Fruit fly (Drosophila melanogaster): ENCODE measurements around the gene CG14042.
A peak's percentile ranks its signal among the peaks of the same experiment; 100 is the strongest.

Gene CG14042

dm6 chr2L:5070797-5071579 lies 33.5 kb downstream of the CG14042 start, which contains the start of gene RpL37A (continued):
- no peak for TF ChIP-seq abd-A (tag; optimal IDR thresholded peaks at IDR 0.05)
- no peak for TF ChIP-seq h (optimal IDR thresholded peaks at IDR 0.05)
- no peak for TF ChIP-seq CG7963 (GFP tag; IDR thresholded peaks at IDR 0.05; ENCODE audit: partially characterized antibody)
- TF ChIP-seq CG8089 (GFP tag; optimal IDR thresholded peaks at IDR 0.05), result peak; percentile 71
- peak; percentile 7; the same call in 1 of the 2 replicates for TF ChIP-seq ssp (GFP tag; IDR thresholded peaks at IDR 0.05)
- TF ChIP-seq z (GFP tag; IDR thresholded peaks at IDR 0.05), result peak; percentile 27; the same call in 1 of the 3 replicates
- peak; percentile 33 for TF ChIP-seq CG8281 (tag; optimal IDR thresholded peaks at IDR 0.05)
- no peak for TF ChIP-seq Elba2 (GFP tag; optimal IDR thresholded peaks at IDR 0.05)
- peak; percentile 69; the same call in 2 of the 3 replicates for TF ChIP-seq CG14050 (GFP tag; IDR thresholded peaks at IDR 0.05)
- peak; percentile 72 for TF ChIP-seq gcm2 (GFP tag; optimal IDR thresholded peaks at IDR 0.05)
- peak; percentile 87 for TF ChIP-seq CG6813 (GFP tag; optimal IDR thresholded peaks at IDR 0.05)
- peak; percentile 3 to 64 for TF ChIP-seq chif (GFP tag; optimal IDR thresholded peaks at IDR 0.05)
- peak; percentile 7 for TF ChIP-seq Dip3 (GFP tag; optimal IDR thresholded peaks at IDR 0.05)
- TF ChIP-seq tna (GFP tag; IDR thresholded peaks at IDR 0.05; ENCODE audit: partially characterized antibody), result no peak
- no peak; the same call in 2 of the 3 replicates for TF ChIP-seq CG11560 (tag; IDR thresholded peaks at IDR 0.05)
- no peak; the same call in 1 of the 2 replicates for TF ChIP-seq CG32772 (GFP tag; IDR thresholded peaks at IDR 0.05)
- peak; percentile 69 for TF ChIP-seq mam (GFP tag; optimal IDR thresholded peaks at IDR 0.05)
- peak; percentile 87 for TF ChIP-seq Side (GFP tag; optimal IDR thresholded peaks at IDR 0.05)
- peak; percentile 86 for TF ChIP-seq emc (GFP tag; optimal IDR thresholded peaks at IDR 0.05)
- no peak for TF ChIP-seq Atf3 (GFP tag; optimal IDR thresholded peaks at IDR 0.05)
- peak; percentile 71 for TF ChIP-seq CG1647 (GFP tag; optimal IDR thresholded peaks at IDR 0.05)
- TF ChIP-seq CG30403 (GFP tag; optimal IDR thresholded peaks at IDR 0.05), result peak; percentile 69
- no peak for TF ChIP-seq CG11093 (GFP tag; IDR thresholded peaks at IDR 0.05)
- no peak for TF ChIP-seq Lpt (GFP tag; optimal IDR thresholded peaks at IDR 0.05)
- TF ChIP-seq zfh1 (GFP tag; IDR thresholded peaks at IDR 0.05), result peak; percentile 78
- TF ChIP-seq TFAM (GFP tag; optimal IDR thresholded peaks at IDR 0.05), result peak; percentile 68
- peak; percentile 77 for TF ChIP-seq Sry-δ (GFP tag; optimal IDR thresholded peaks at IDR 0.05)
- peak; percentile 60 for TF ChIP-seq CG7556 (GFP tag; optimal IDR thresholded peaks at IDR 0.05)
- peak; percentile 96 for TF ChIP-seq CG33213 (GFP tag; optimal IDR thresholded peaks at IDR 0.05)
- TF ChIP-seq CG11456 (GFP tag; IDR thresholded peaks at IDR 0.05), result peak; percentile 86
- TF ChIP-seq CG12104 (GFP tag; optimal IDR thresholded peaks at IDR 0.05), result peak; percentile 87
- peak; percentile 56 for TF ChIP-seq CG9437 (GFP tag; optimal IDR thresholded peaks at IDR 0.05)
- TF ChIP-seq Asciz (GFP tag; optimal IDR thresholded peaks at IDR 0.05), result peak; percentile 80
- no peak for TF ChIP-seq Ravus (GFP tag; IDR thresholded peaks at IDR 0.05)
- TF ChIP-seq tup (GFP tag; optimal IDR thresholded peaks at IDR 0.05), result peak; percentile 30
- no peak; the same call in 1 of the 3 replicates for TF ChIP-seq sr (GFP tag; IDR thresholded peaks at IDR 0.05)
- peak; percentile 76 for TF ChIP-seq CG15011 (GFP tag; optimal IDR thresholded peaks at IDR 0.05)
- no peak for TF ChIP-seq CG15073 (GFP tag; optimal IDR thresholded peaks at IDR 0.05)
- peak; percentile 81 for TF ChIP-seq CG17568 (GFP tag; optimal IDR thresholded peaks at IDR 0.05)
- peak; percentile 68 for TF ChIP-seq CG17802 (tag; optimal IDR thresholded peaks at IDR 0.05)
- no peak for TF ChIP-seq esg (GFP tag; conservative IDR thresholded peaks at IDR 0.05)
- TF ChIP-seq trh (GFP tag; optimal IDR thresholded peaks at IDR 0.05), result peak; percentile 49
- peak; percentile 78 for TF ChIP-seq Rx (GFP tag; IDR thresholded peaks at IDR 0.05)
- TF ChIP-seq Deaf1 (tag; optimal IDR thresholded peaks at IDR 0.05), result no peak
- peak; percentile 75 for TF ChIP-seq mirr (GFP tag; optimal IDR thresholded peaks at IDR 0.05)
- peak; percentile 85 for TF ChIP-seq CG10431 (GFP tag; optimal IDR thresholded peaks at IDR 0.05)
- peak; percentile 86 for TF ChIP-seq otp (GFP tag; IDR thresholded peaks at IDR 0.05)
- peak; percentile 98 for TF ChIP-seq Ets65A (GFP tag)
- TF ChIP-seq bab2 (GFP tag; optimal IDR thresholded peaks at IDR 0.05), result peak; percentile 23
- TF ChIP-seq Camta (GFP tag; optimal IDR thresholded peaks at IDR 0.05), result peak; percentile 86
- no peak for TF ChIP-seq sisA (GFP tag; IDR thresholded peaks at IDR 0.05)
